Worm (Caenorhabditis elegans) whole organism, midembryonic: ENCODE results near the gene cpsf-4.

Source experiments
- T22C8.4 ChIP-seq: fragments of 200-800 bp; sonication (Bioruptor generic); IDR thresholded peaks from 2 replicates; pipeline ENCODE4 v1.3.6; 2022; ENCODE audit warnings: missing genetic modification characterization, missing compliant biosample characterization
- cog-1 ChIP-seq: sonication (generic microtip); optimal IDR thresholded peaks from 2 replicates; lab custom pipeline; 2016; ENCODE audit warnings: missing genetic modification characterization, missing compliant biosample characterization
- flt-1 ChIP-seq: fragments of 200-800 bp; sonication (Bioruptor generic); IDR thresholded peaks from 2 replicates; pipeline ENCODE4 v1.3.6; 2022; ENCODE audit warnings: missing genetic modification characterization, missing compliant biosample characterization
- klf-2 ChIP-seq: fragments of 200-800 bp; sonication (Bioruptor generic); conservative IDR thresholded peaks from 2 replicates; pipeline ENCODE4 v1.3.6; 2022; ENCODE audit warnings: missing genetic modification reagents, missing genetic modification characterization, missing compliant biosample characterization
- med-1 ChIP-seq: sonication (generic microtip); optimal IDR thresholded peaks from 2 replicates; lab custom pipeline; 2017; ENCODE audit warnings: missing genetic modification characterization, mild to moderate bottlenecking, missing compliant biosample characterization, antibody characterized with exemption, missing genetic modification reagents; ENCODE audit not compliant: insufficient read depth
- ref-1 ChIP-seq: fragments of 200-800 bp; sonication (Bioruptor generic); conservative IDR thresholded peaks from 2 replicates; pipeline ENCODE4 v1.3.6; 2022; ENCODE audit warnings: missing genetic modification reagents, missing genetic modification characterization, missing compliant biosample characterization
- tab-1 ChIP-seq: fragments of 200-800 bp; sonication (Bioruptor generic); IDR thresholded peaks from 2 replicates; pipeline ENCODE4 v1.3.6; 2022; ENCODE audit warnings: missing genetic modification characterization, missing compliant biosample characterization
- ztf-23 ChIP-seq: fragments of 200-800 bp; sonication (Bioruptor generic); IDR thresholded peaks from 2 replicates; pipeline ENCODE4 v1.3.6; 2022; ENCODE audit warnings: missing genetic modification reagents, missing genetic modification characterization, missing compliant biosample characterization
- ztf-29 ChIP-seq: fragments of 200-800 bp; sonication (Bioruptor generic); IDR thresholded peaks from 2 replicates; pipeline ENCODE4 v1.3.6; 2022; ENCODE audit warnings: missing genetic modification reagents, missing genetic modification characterization, missing compliant biosample characterization

Gene cpsf-4

ce11 chrIV:12126740-12127472 lies 33.7 kb upstream of the cpsf-4 start:
- TF ChIP-seq ztf-29 (no peak), klf-2 (GFP tag; lab: Robert Waterston, UW) (no peak), tab-1 (no peak), ref-1 (GFP tag; lab: Robert Waterston, UW) (no peak), med-1 (GFP tag; lab: Kevin White, UChicago) (no peak), flt-1 (GFP tag; lab: Robert Waterston, UW) (no peak), T22C8.4 (GFP tag; lab: Robert Waterston, UW) (no peak), ztf-23 (GFP tag; lab: Robert Waterston, UW) (no peak), cog-1 (tag; lab: Kevin White, UChicago) (no peak)

- TF ChIP-seq ztf-23 (GFP tag; lab: Robert Waterston, UW) (no peak), flt-1 (GFP tag; lab: Robert Waterston, UW) (0 out of 2 replicates have a peak, but pooled peaks have one; percentile 11)
Measured at ce11 chrIV:12124314-12125084, 31.3 kb upstream of the cpsf-4 start, which contains the start of gene dhhc-6. Gene dhhc-6, plus strand, starts transcription at chrIV:12124952.

ce11 chrIV:12122874-12123664 lies 29.8 kb upstream of the cpsf-4 start, which contains the start of gene aly-3:
Gene aly-3, plus strand, starts transcription at chrIV:12123282.
- TF ChIP-seq ref-1 (GFP tag; lab: Robert Waterston, UW) (no peak), tab-1 (no peak), med-1 (GFP tag; lab: Kevin White, UChicago) (no peak), klf-2 (GFP tag; lab: Robert Waterston, UW) (no peak)

DNA sequence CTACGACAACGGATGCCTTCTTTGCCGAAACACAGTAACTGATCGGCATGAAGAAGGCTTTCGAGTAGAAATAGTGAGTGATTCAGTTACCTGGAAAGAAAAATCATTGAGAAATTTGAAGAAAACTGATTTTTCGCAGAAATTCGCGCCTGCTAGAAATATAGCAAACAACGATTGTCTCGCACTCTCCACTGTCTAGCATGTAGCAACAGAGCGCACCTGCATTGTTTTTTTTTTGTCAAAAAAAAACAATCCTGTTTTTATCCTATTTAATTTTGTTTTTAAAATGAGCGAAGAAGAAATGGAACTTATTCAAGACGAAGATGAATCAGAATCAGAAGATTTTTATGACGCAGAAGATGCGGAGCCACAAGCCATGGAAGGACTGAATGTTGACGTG lies 27.8 kb upstream of the cpsf-4 start, which contains the start of the genes ddb-1 and M18.6:
Gene ddb-1, minus strand, starts transcription at position 90 of the 400 bp plus-strand sequence.
Gene M18.6, plus strand, starts transcription at position 235 of the 400 bp plus-strand sequence.
- TF ChIP-seq tab-1 (no peak), med-1 (GFP tag; lab: Kevin White, UChicago) (no peak), T22C8.4 (GFP tag; lab: Robert Waterston, UW) (no peak), ztf-29 (no peak), klf-2 (GFP tag; lab: Robert Waterston, UW) (no peak), ztf-23 (GFP tag; lab: Robert Waterston, UW) (no peak), flt-1 (GFP tag; lab: Robert Waterston, UW) (no peak), cog-1 (tag; lab: Kevin White, UChicago) (no peak), ref-1 (GFP tag; lab: Robert Waterston, UW) (no peak)

DNA sequence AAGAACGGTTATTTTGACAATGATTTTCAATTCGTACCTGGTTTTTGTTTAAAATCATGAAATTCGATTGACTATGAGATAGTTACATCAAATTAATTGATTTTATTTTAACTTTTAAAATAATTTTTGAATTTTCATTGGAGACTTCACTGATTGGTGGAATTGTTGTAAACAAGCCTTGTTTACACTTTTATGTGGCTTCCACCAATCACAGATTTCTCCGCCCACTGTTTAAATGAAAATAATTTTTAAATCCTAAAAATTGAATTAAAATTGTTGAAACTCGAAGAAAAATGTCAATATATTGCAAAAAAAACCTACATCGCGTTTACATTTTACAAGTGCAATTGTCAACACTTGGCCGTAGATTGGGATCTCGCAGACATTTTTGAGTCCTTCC lies 27.3 kb upstream of the cpsf-4 start:
- TF ChIP-seq ref-1 (GFP tag; lab: Robert Waterston, UW) (no peak), klf-2 (GFP tag; lab: Robert Waterston, UW) (no peak), tab-1 (no peak), ztf-23 (GFP tag; lab: Robert Waterston, UW) (no peak), med-1 (GFP tag; lab: Kevin White, UChicago) (no peak), flt-1 (GFP tag; lab: Robert Waterston, UW) (no peak), ztf-29 (no peak), T22C8.4 (GFP tag; lab: Robert Waterston, UW) (no peak), cog-1 (tag; lab: Kevin White, UChicago) (no peak)

DNA sequence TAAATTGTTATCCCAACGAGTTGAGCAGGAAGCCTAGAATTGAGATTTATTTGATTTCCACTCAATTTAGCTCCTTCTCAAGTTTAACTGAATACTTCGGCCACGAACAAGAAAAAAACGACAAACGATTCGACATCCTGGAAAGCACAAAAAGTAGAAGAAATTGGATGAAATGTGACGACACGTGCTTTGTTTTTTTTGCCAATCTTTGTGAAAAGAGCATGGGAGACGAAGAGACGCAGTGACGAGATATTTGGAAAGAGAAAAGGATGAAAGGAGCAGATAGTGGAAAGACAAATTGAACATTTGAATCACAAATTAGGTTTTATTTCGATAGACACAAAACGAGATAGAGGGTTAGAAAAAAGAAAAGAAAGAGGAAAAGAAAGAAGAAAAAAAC lies 21.3 kb upstream of the cpsf-4 start:
- TF ChIP-seq med-1 (GFP tag; lab: Kevin White, UChicago) = no peak
- TF ChIP-seq cog-1 (tag; lab: Kevin White, UChicago) = no peak
- TF ChIP-seq flt-1 (GFP tag; lab: Robert Waterston, UW) = no peak
- no peak for TF ChIP-seq ztf-29
- no peak for TF ChIP-seq tab-1
- no peak for TF ChIP-seq ref-1 (GFP tag; lab: Robert Waterston, UW)
- TF ChIP-seq T22C8.4 (GFP tag; lab: Robert Waterston, UW) = no peak
- no peak for TF ChIP-seq klf-2 (GFP tag; lab: Robert Waterston, UW)
- no peak for TF ChIP-seq ztf-23 (GFP tag; lab: Robert Waterston, UW)

- TF ChIP-seq tab-1 = no peak
- no peak for TF ChIP-seq T22C8.4 (GFP tag; lab: Robert Waterston, UW)
- no peak for TF ChIP-seq flt-1 (GFP tag; lab: Robert Waterston, UW)
- TF ChIP-seq med-1 (GFP tag; lab: Kevin White, UChicago) = no peak
- TF ChIP-seq ztf-23 (GFP tag; lab: Robert Waterston, UW) = no peak
- no peak for TF ChIP-seq cog-1 (tag; lab: Kevin White, UChicago)
- no peak for TF ChIP-seq ztf-29
- TF ChIP-seq ref-1 (GFP tag; lab: Robert Waterston, UW) = no peak
- no peak for TF ChIP-seq klf-2 (GFP tag; lab: Robert Waterston, UW)
Measured at ce11 chrIV:12113056-12113455, 19.8 kb upstream of the cpsf-4 start.

DNA sequence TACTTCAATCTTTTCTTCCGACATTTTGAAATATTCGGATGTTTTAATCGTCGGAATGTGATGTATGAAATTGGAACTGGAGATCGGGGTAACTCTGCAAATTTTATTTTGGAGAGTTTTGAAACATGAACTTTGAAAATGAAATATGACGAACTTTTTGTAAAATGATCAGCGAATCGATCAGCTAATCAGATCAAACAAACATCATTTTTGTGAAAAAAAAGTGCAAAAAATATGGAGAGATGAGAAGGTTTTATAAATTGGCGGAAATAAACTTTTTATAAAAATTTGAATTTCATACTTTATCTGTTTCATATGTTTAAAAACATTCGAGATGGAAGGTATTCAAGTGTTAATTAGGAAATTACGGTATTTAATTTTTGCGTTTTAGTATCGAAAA lies 18.2 kb upstream of the cpsf-4 start, which contains the start of gene dlc-2:
Gene dlc-2, minus strand, starts transcription at position 101 of the 400 bp plus-strand sequence.
- no peak for TF ChIP-seq ref-1 (GFP tag; lab: Robert Waterston, UW)
- no peak for TF ChIP-seq T22C8.4 (GFP tag; lab: Robert Waterston, UW)
- no peak for TF ChIP-seq ztf-23 (GFP tag; lab: Robert Waterston, UW)
- TF ChIP-seq ztf-29 = no peak
- TF ChIP-seq med-1 (GFP tag; lab: Kevin White, UChicago) = no peak
- TF ChIP-seq klf-2 (GFP tag; lab: Robert Waterston, UW) = no peak
- no peak for TF ChIP-seq tab-1
- no peak for TF ChIP-seq cog-1 (tag; lab: Kevin White, UChicago)
